Worm (Caenorhabditis elegans): Measurements from ENCODE around the gene pifk-1.

ce11 chrX:912990-913389, 11.3 kb downstream of the pifk-1 start, which contains the start of gene F35H12.6:
- no peak for TF ChIP-seq ama-1 (optimal IDR thresholded peaks at IDR 0.05)
- TF ChIP-seq K09A11.1 (tag; optimal IDR thresholded peaks at IDR 0.05; ENCODE audit: insufficient read depth): no peak
- TF ChIP-seq zip-5 (tag; optimal IDR thresholded peaks at IDR 0.05): no peak
- no peak for TF ChIP-seq ceh-18 (tag; optimal IDR thresholded peaks at IDR 0.05)
- TF ChIP-seq lin-11 (tag; optimal IDR thresholded peaks at IDR 0.05): no peak
- no peak for TF ChIP-seq tbx-7 (tag; optimal IDR thresholded peaks at IDR 0.05)
- TF ChIP-seq ceh-2 (tag; optimal IDR thresholded peaks at IDR 0.05): no peak
